Worm (Caenorhabditis elegans): ENCODE measurements around the gene mdt-26.

DNA sequence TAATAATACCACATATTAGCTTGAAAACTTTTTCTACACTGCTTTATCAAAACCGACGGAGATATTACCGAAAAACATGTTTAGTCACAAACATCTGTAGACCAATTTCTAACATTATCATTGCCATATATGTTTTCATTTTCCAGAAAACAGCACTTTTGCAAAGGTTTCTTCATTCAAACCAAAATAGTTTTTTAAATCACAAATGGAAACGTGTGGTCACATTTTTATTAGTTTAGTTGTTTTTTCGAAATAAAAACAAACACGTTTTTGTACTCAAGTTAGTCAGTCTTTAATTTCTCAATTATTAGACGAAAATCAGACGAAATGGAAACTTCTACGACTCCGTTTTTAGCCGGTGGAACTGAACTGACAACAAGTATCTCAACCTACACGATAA, 22.9 kb upstream of the mdt-26 start, which contains the start of gene F59E12.3:
- no peak for TF ChIP-seq him-1 (tag; optimal IDR thresholded peaks at IDR 0.05)
- TF ChIP-seq dao-5 (tag; optimal IDR thresholded peaks at IDR 0.05), result no peak
- no peak for TF ChIP-seq W03F9.2 (tag; optimal IDR thresholded peaks at IDR 0.05)

Measured in whole organism, L4/young adult.